Fruit fly (Drosophila melanogaster): ENCODE measurements around the gene SMC3.

SMC3 gene

dm6 chrX:16598336-16598977, 5.2 kb upstream of the SMC3 start:
- TF ChIP-seq bab1 (GFP tag; optimal IDR thresholded peaks at IDR 0.05) (peak; percentile 5), tj (GFP tag; optimal IDR thresholded peaks at IDR 0.05) (peak; percentile 8), Clk (GFP tag; optimal IDR thresholded peaks at IDR 0.05) (no peak), CG12768 (GFP tag; optimal IDR thresholded peaks at IDR 0.05) (no peak), pad (GFP tag; optimal IDR thresholded peaks at IDR 0.05) (no peak), toe (GFP tag; optimal IDR thresholded peaks at IDR 0.05) (peak; percentile 33), CG1620 (GFP tag; optimal IDR thresholded peaks at IDR 0.05) (peak; percentile 39), kay (GFP tag; ENCODE audit: borderline replicate concordance) (no peak), Hr96 (GFP tag; optimal IDR thresholded peaks at IDR 0.05) (no peak), CG5204 (GFP tag; optimal IDR thresholded peaks at IDR 0.05) (no peak), CG7101 (tag; optimal IDR thresholded peaks at IDR 0.05) (peak; percentile 21), ovo (GFP tag; optimal IDR thresholded peaks at IDR 0.05) (peak; percentile 55), CG7045 (GFP tag; optimal IDR thresholded peaks at IDR 0.05) (no peak), Mnt (GFP tag; optimal IDR thresholded peaks at IDR 0.05) (no peak), CG14711 (tag; optimal IDR thresholded peaks at IDR 0.05) (peak; percentile 42), CG11617 (GFP tag; optimal IDR thresholded peaks at IDR 0.05) (peak; percentile 3), CG33017 (tag; optimal IDR thresholded peaks at IDR 0.05) (no peak), cnc (optimal IDR thresholded peaks at IDR 0.05) (no peak), Crg-1 (GFP tag; optimal IDR thresholded peaks at IDR 0.05) (no peak), cic (GFP tag; optimal IDR thresholded peaks at IDR 0.05) (peak; percentile 3)

- TF ChIP-seq ovo (GFP tag; optimal IDR thresholded peaks at IDR 0.05) (no peak), Mnt (GFP tag; optimal IDR thresholded peaks at IDR 0.05) (no peak), cic (GFP tag; optimal IDR thresholded peaks at IDR 0.05) (no peak), Crg-1 (GFP tag; optimal IDR thresholded peaks at IDR 0.05) (no peak), CG12768 (GFP tag; optimal IDR thresholded peaks at IDR 0.05) (no peak), Clk (GFP tag; optimal IDR thresholded peaks at IDR 0.05) (no peak), CG5204 (GFP tag; optimal IDR thresholded peaks at IDR 0.05) (no peak), CG33017 (tag; optimal IDR thresholded peaks at IDR 0.05) (no peak), CG11617 (GFP tag; optimal IDR thresholded peaks at IDR 0.05) (no peak), CG1620 (GFP tag; optimal IDR thresholded peaks at IDR 0.05) (no peak), bab1 (GFP tag; optimal IDR thresholded peaks at IDR 0.05) (no peak), tj (GFP tag; optimal IDR thresholded peaks at IDR 0.05) (no peak), CG14711 (tag; optimal IDR thresholded peaks at IDR 0.05) (no peak), Hr96 (GFP tag; optimal IDR thresholded peaks at IDR 0.05) (no peak), CG7045 (GFP tag; optimal IDR thresholded peaks at IDR 0.05) (no peak), toe (GFP tag; optimal IDR thresholded peaks at IDR 0.05) (no peak)
Observed at dm6 chrX:16596250-16596793, 3.1 kb upstream of the SMC3 start.

- TF ChIP-seq cnc (optimal IDR thresholded peaks at IDR 0.05) (no peak), Hr96 (GFP tag; optimal IDR thresholded peaks at IDR 0.05) (no peak), CG11617 (GFP tag; optimal IDR thresholded peaks at IDR 0.05) (no peak), cic (GFP tag; optimal IDR thresholded peaks at IDR 0.05) (no peak), CG7045 (GFP tag; optimal IDR thresholded peaks at IDR 0.05) (no peak), CG33017 (tag; optimal IDR thresholded peaks at IDR 0.05) (no peak), ovo (GFP tag; optimal IDR thresholded peaks at IDR 0.05) (no peak), CG14711 (tag; optimal IDR thresholded peaks at IDR 0.05) (no peak), Mnt (GFP tag; optimal IDR thresholded peaks at IDR 0.05) (no peak), pad (GFP tag; optimal IDR thresholded peaks at IDR 0.05) (no peak), CG7101 (tag; optimal IDR thresholded peaks at IDR 0.05) (no peak), CG5204 (GFP tag; optimal IDR thresholded peaks at IDR 0.05) (no peak), Clk (GFP tag; optimal IDR thresholded peaks at IDR 0.05) (no peak), toe (GFP tag; optimal IDR thresholded peaks at IDR 0.05) (no peak), kay (GFP tag; ENCODE audit: borderline replicate concordance) (no peak), Crg-1 (GFP tag; optimal IDR thresholded peaks at IDR 0.05) (no peak), tj (GFP tag; optimal IDR thresholded peaks at IDR 0.05) (no peak), CG12768 (GFP tag; optimal IDR thresholded peaks at IDR 0.05) (no peak)
Observed at dm6 chrX:16595411-16595810, 2.2 kb upstream of the SMC3 start.

dm6 chrX:16587668-16588046, 5.6 kb downstream of the SMC3 start, which contains the start of gene CG13014:
Gene CG13014 (plus strand): TSS chrX:16587873.
- no peak for TF ChIP-seq CG33017 (tag; optimal IDR thresholded peaks at IDR 0.05)
- TF ChIP-seq cnc (optimal IDR thresholded peaks at IDR 0.05), result no peak
- no peak for TF ChIP-seq toe (GFP tag; optimal IDR thresholded peaks at IDR 0.05)
- TF ChIP-seq CG11617 (GFP tag; optimal IDR thresholded peaks at IDR 0.05), result no peak
- no peak for TF ChIP-seq bab1 (GFP tag; optimal IDR thresholded peaks at IDR 0.05)
- no peak for TF ChIP-seq kay (GFP tag; ENCODE audit: borderline replicate concordance)
- TF ChIP-seq CG7101 (tag; optimal IDR thresholded peaks at IDR 0.05), result no peak
- TF ChIP-seq CG1620 (GFP tag; optimal IDR thresholded peaks at IDR 0.05), result no peak
- no peak for TF ChIP-seq Clk (GFP tag; optimal IDR thresholded peaks at IDR 0.05)
- TF ChIP-seq Crg-1 (GFP tag; optimal IDR thresholded peaks at IDR 0.05), result no peak
- no peak for TF ChIP-seq cic (GFP tag; optimal IDR thresholded peaks at IDR 0.05)

dm6 chrX:16587021-16587667, 6.1 kb downstream of the SMC3 start, which contains the start of gene CanA-14F:
Gene CanA-14F (minus strand): TSS chrX:16587172.
- TF ChIP-seq cic (GFP tag; optimal IDR thresholded peaks at IDR 0.05), result peak; percentile 14
- TF ChIP-seq CG12768 (GFP tag; optimal IDR thresholded peaks at IDR 0.05), result no peak
- TF ChIP-seq CG7045 (GFP tag; optimal IDR thresholded peaks at IDR 0.05), result no peak
- no peak for TF ChIP-seq Crg-1 (GFP tag; optimal IDR thresholded peaks at IDR 0.05)
- TF ChIP-seq Mnt (GFP tag; optimal IDR thresholded peaks at IDR 0.05), result peak; percentile 33
- peak; percentile 8 for TF ChIP-seq CG7101 (tag; optimal IDR thresholded peaks at IDR 0.05)
- TF ChIP-seq bab1 (GFP tag; optimal IDR thresholded peaks at IDR 0.05), result peak; percentile 50
- TF ChIP-seq CG1620 (GFP tag; optimal IDR thresholded peaks at IDR 0.05), result peak; percentile 45
